Worm (Caenorhabditis elegans) whole organism, early embryonic: ENCODE results near the gene C04A11.2.

Experiments
- ama-1 ChIP-seq: fragments of 150-350 bp; optimal IDR thresholded peaks from 2 replicates; lab custom pipeline; 2014
- ceh-36 ChIP-seq: sonication (generic microtip); optimal IDR thresholded peaks from 2 replicates; lab custom pipeline; 2016; ENCODE audit warnings: missing genetic modification characterization, inconsistent platforms, missing compliant biosample characterization
- flt-1 ChIP-seq: fragments of 200-800 bp; sonication (Bioruptor generic); IDR thresholded peaks from 2 replicates; pipeline ENCODE4 v1.3.6; 2022; ENCODE audit warnings: missing genetic modification characterization, missing compliant biosample characterization
- hmbx-1 ChIP-seq: sonication (generic microtip); optimal IDR thresholded peaks from 2 replicates; lab custom pipeline; 2016; ENCODE audit warnings: mild to moderate bottlenecking, missing genetic modification characterization, missing compliant biosample characterization
- hmg-4 ChIP-seq: fragments of 200-800 bp; sonication (Bioruptor generic); optimal IDR thresholded peaks from 2 replicates; lab custom pipeline; 2018; ENCODE audit warnings: mild to moderate bottlenecking, missing genetic modification characterization, missing compliant biosample characterization
- hnd-1 ChIP-seq: sonication (generic microtip); optimal IDR thresholded peaks from 2 replicates; lab custom pipeline; 2016; ENCODE audit warnings: missing genetic modification characterization, missing compliant biosample characterization
- scrt-1 ChIP-seq: fragments of 200-800 bp; sonication (Bioruptor generic); IDR thresholded peaks from 2 replicates; pipeline ENCODE4 v1.3.6; 2022; ENCODE audit warnings: missing genetic modification characterization, missing compliant biosample characterization
- sea-1 ChIP-seq: fragments of 200-800 bp; sonication (Bioruptor generic); conservative IDR thresholded peaks from 2 replicates; pipeline ENCODE4 v1.3.6; 2022; ENCODE audit warnings: missing genetic modification characterization, missing compliant biosample characterization
- tbx-11 ChIP-seq: fragments of 200-800 bp; sonication (Bioruptor generic); IDR thresholded peaks from 2 replicates; pipeline ENCODE4 v1.3.6; 2022; ENCODE audit warnings: missing genetic modification characterization, missing compliant biosample characterization
- tbx-37 ChIP-seq: fragments of 200-800 bp; sonication (Bioruptor generic); conservative IDR thresholded peaks from 2 replicates; pipeline ENCODE4 v1.3.6; 2022; ENCODE audit warnings: missing genetic modification reagents, missing genetic modification characterization, missing compliant biosample characterization

DNA sequence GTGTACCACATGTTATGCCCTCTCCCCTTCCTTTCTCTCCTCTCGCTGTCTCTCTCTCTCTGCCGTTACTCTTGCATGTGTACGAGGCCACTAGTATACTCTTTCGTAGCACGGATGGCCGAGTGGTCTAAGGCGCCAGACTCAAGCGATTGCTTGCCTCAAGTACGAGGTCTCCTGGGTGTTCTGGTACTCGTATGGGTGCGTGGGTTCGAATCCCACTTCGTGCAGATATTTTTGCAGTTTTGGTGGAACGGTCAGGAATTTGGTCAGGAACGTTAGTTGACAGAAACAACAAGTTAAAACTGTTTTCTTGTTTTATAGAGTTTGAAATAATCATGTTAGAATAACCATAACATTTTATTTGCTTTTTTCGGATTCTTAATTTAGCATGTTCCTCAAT is 3.2 kb downstream of the C04A11.2 start:
- TF ChIP-seq hmbx-1: peak; percentile 94
- peak; percentile 97 for TF ChIP-seq ceh-36 (tag; lab: Kevin White, UChicago)
- TF ChIP-seq tbx-37: peak; percentile 99
- TF ChIP-seq ama-1 (lab: Kevin White, UChicago): no peak
- peak; percentile 96 for TF ChIP-seq hnd-1
- TF ChIP-seq sea-1 (GFP tag; lab: Robert Waterston, UW): peak; percentile 100
- TF ChIP-seq flt-1 (GFP tag; lab: Robert Waterston, UW): peak; percentile 99
- peak; percentile 100 for TF ChIP-seq scrt-1 (GFP tag; lab: Robert Waterston, UW)
- TF ChIP-seq hmg-4 (GFP tag; lab: Kevin White, UChicago): peak; percentile 100
- peak; percentile 99 for TF ChIP-seq tbx-11 (GFP tag; lab: Robert Waterston, UW)
